Fruit fly (Drosophila melanogaster) whole organism, pupa: ENCODE measurements around the gene Pos.
A peak's percentile ranks its signal among the peaks of the same experiment; 100 is the strongest.

ENCODE experiments used
- CG10348 ChIP-seq: fragments of 200-800 bp; sonication (Bioruptor generic); IDR thresholded peaks from 2 replicates; pipeline ENCODE4 v1.3.6; 2022; ENCODE audit warnings: missing biosample characterization, missing genetic modification characterization
- CG12605 ChIP-seq: fragments of 200-800 bp; sonication (Bioruptor generic); IDR thresholded peaks from 2 replicates; pipeline ENCODE4 v1.3.6; 2022; ENCODE audit warnings: missing biosample characterization, missing genetic modification characterization
- CG13204 ChIP-seq: fragments of 200-800 bp; sonication (Bioruptor generic); optimal IDR thresholded peaks from 2 replicates; lab custom pipeline; 2018; ENCODE audit warnings: missing biosample characterization, mild to moderate bottlenecking, missing genetic modification characterization, moderate library complexity
- CG14655 ChIP-seq: fragments of 200-800 bp; sonication (Bioruptor generic); optimal IDR thresholded peaks from 3 replicates; lab custom pipeline; 2017; ENCODE audit warnings: mild to moderate bottlenecking, missing biosample characterization, missing genetic modification reagents, missing genetic modification characterization
- CG15710 ChIP-seq: fragments of 200-800 bp; sonication (Bioruptor generic); optimal IDR thresholded peaks from 2 replicates; lab custom pipeline; 2018; ENCODE audit warnings: missing biosample characterization, mild to moderate bottlenecking, missing genetic modification characterization, moderate library complexity
- CG17806 ChIP-seq: fragments of 200-800 bp; sonication (Bioruptor generic); optimal IDR thresholded peaks from 2 replicates; lab custom pipeline; 2018; ENCODE audit warnings: missing biosample characterization, mild to moderate bottlenecking, missing genetic modification characterization, moderate library complexity
- CG32121 ChIP-seq: fragments of 200-800 bp; sonication (Bioruptor generic); IDR thresholded peaks from 2 replicates; pipeline ENCODE4 v1.3.6; 2022; ENCODE audit warnings: missing biosample characterization, missing genetic modification characterization
- CG34367 ChIP-seq: fragments of 200-800 bp; sonication (Bioruptor generic); optimal IDR thresholded peaks from 2 replicates; lab custom pipeline; 2018; ENCODE audit warnings: missing biosample characterization, mild to moderate bottlenecking, missing genetic modification characterization
- CG4496 ChIP-seq: fragments of 200-800 bp; sonication (Bioruptor generic); IDR thresholded peaks from 3 replicates; pipeline ENCODE4 v1.3.6; 2022; ENCODE audit warnings: missing biosample characterization, missing genetic modification characterization
- CG8159 ChIP-seq: fragments of 200-800 bp; sonication (Bioruptor generic); optimal IDR thresholded peaks from 3 replicates; lab custom pipeline; 2018; ENCODE audit warnings: missing biosample characterization, mild to moderate bottlenecking, missing genetic modification characterization, moderate library complexity
- CG8301 ChIP-seq: fragments of 200-800 bp; sonication (Bioruptor generic); optimal IDR thresholded peaks from 2 replicates; lab custom pipeline; 2018; ENCODE audit warnings: missing biosample characterization, mild to moderate bottlenecking, missing genetic modification characterization
- CG9948 ChIP-seq: fragments of 200-800 bp; sonication (Bioruptor generic); optimal IDR thresholded peaks from 2 replicates; lab custom pipeline; 2018; ENCODE audit warnings: missing biosample characterization, mild to moderate bottlenecking, missing genetic modification characterization, moderate library complexity
- D1 ChIP-seq: fragments of 200-800 bp; sonication (Bioruptor generic); optimal IDR thresholded peaks from 2 replicates; lab custom pipeline; 2018; ENCODE audit warnings: missing biosample characterization, mild to moderate bottlenecking, missing genetic modification characterization, moderate library complexity
- EcR ChIP-seq: fragments of 200-800 bp; sonication (Bioruptor generic); optimal IDR thresholded peaks from 3 replicates; lab custom pipeline; 2019; ENCODE audit warnings: missing biosample characterization, missing genetic modification characterization, mild to moderate bottlenecking, moderate library complexity, missing genetic modification reagents
- Ets98B ChIP-seq: fragments of 200-800 bp; sonication (Bioruptor generic); IDR thresholded peaks from 2 replicates; pipeline ENCODE4 v1.3.6; 2022; ENCODE audit warnings: missing biosample characterization, missing genetic modification characterization
- Pif1A ChIP-seq: fragments of 200-800 bp; sonication (Bioruptor generic); optimal IDR thresholded peaks from 3 replicates; lab custom pipeline; 2016; ENCODE audit warnings: missing biosample characterization, missing genetic modification characterization
- Pif1B ChIP-seq: fragments of 200-800 bp; sonication (Bioruptor generic); optimal IDR thresholded peaks from 3 replicates; lab custom pipeline; 2016; ENCODE audit warnings: missing biosample characterization, missing genetic modification characterization
- Snoo ChIP-seq: fragments of 200-800 bp; sonication (Bioruptor generic); optimal IDR thresholded peaks from 3 replicates; lab custom pipeline; 2017; ENCODE audit warnings: missing biosample characterization, mild to moderate bottlenecking, missing genetic modification characterization, inconsistent platforms
- fd96Ca ChIP-seq: fragments of 200-800 bp; sonication (Bioruptor generic); IDR thresholded peaks from 3 replicates; pipeline ENCODE4 v1.3.6; 2022; ENCODE audit warnings: missing biosample characterization, missing genetic modification characterization
- gl ChIP-seq: fragments of 200-800 bp; sonication (Bioruptor generic); optimal IDR thresholded peaks from 2 replicates; lab custom pipeline; 2018; ENCODE audit warnings: missing biosample characterization, mild to moderate bottlenecking, missing genetic modification characterization
- rn ChIP-seq: fragments of 200-800 bp; sonication (Bioruptor generic); IDR thresholded peaks from 2 replicates; pipeline ENCODE4 v1.3.6; 2022; ENCODE audit warnings: missing biosample characterization, missing genetic modification characterization

Gene Pos

dm6 chr3R:32032885-32033284 lies 5.2 kb upstream of the Pos start:
- TF ChIP-seq Pif1B (GFP tag; lab: Kevin White, UChicago) (peak; percentile 14), CG9948 (tag; lab: Kevin White, UChicago) (no peak), D1 (tag; lab: Kevin White, UChicago) (no peak), CG14655 (GFP tag; lab: Kevin White, UChicago) (peak; percentile 26), CG32121 (GFP tag; lab: Robert Waterston, UW) (0 out of 2 replicates have a peak, but pooled peaks have one; percentile 28), CG12605 (GFP tag; lab: Robert Waterston, UW) (no peak), CG8159 (tag; lab: Kevin White, UChicago) (peak; percentile 6)

DNA sequence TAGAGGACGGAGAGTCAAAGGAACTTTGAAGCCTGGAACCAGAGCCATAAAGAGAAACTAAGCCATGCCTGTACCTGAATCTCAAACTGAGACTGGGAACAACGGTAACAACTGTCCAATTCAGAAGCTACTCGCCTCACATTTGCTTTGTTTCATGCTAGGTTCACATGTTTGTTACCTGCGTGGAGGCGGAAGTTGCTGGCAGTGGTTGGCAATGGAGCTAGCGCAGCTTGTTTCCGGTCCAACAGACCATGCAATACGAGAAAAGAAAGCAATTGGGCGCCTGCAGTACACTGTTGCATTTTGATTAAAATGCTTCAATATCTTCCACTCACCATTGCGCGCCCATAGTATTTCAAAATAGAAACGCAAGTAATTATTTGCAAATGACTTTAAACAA lies 5.6 kb downstream of the Pos start:
- TF ChIP-seq CG17806 (tag; lab: Kevin White, UChicago): no peak

DNA sequence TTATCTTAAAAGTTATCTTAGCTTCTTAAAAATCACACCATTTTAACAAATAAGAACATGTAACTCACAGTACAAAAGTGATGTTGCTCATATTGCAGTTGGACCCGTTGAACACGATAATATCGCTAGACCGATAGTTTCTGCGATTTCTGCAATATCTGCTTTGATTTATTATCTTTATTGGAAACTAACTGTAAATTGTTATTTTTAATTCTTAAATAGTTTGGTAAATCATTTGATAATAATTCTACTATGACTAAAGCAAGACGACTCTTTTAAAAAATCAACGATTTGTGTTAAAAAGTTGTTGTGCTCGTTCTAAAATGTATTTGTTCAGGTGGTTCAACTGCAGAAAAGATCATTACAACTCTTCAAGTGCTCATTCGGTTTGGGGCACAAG lies 8.5 kb downstream of the Pos start:
- TF ChIP-seq CG17806 (tag; lab: Kevin White, UChicago) (no peak), CG34367 (no peak), CG15710 (tag; lab: Kevin White, UChicago) (no peak), Pif1A (GFP tag; lab: Kevin White, UChicago) (no peak), CG8301 (no peak), CG4496 (GFP tag; lab: Robert Waterston, UW) (no peak)

dm6 chr3R:32050685-32051084 lies 12.6 kb downstream of the Pos start:
- no peak for TF ChIP-seq CG34367
- TF ChIP-seq rn (GFP tag; lab: Robert Waterston, UW): no peak
- no peak for TF ChIP-seq CG32121 (GFP tag; lab: Robert Waterston, UW)
- no peak for TF ChIP-seq EcR (GFP tag; lab: Kevin White, UChicago)

- TF ChIP-seq CG34367 (no peak), CG9948 (tag; lab: Kevin White, UChicago) (peak; percentile 7)
Observed at dm6 chr3R:32051782-32052503, 13.8 kb downstream of the Pos start, which contains the start of the genes krz and mod. krz (minus strand) TSS chr3R:32051993. mod (plus strand) TSS chr3R:32052060.

DNA sequence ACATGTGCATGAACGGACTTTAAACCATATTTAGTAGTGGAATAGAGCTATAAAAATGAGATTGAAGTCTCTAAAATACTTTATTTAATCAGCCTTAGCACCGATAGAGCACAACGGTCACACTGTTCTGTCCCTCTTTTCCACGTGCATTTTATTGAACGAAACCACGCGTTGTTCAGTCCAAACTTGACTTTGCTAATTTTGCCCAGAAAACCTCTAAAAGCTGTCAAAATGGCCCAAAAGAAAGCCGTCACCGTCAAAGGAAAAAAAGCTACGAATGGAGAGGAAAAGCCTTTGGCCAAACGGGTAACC lies 14.3 kb downstream of the Pos start:
- TF ChIP-seq CG9948 (tag; lab: Kevin White, UChicago) (no peak), gl (tag; lab: Kevin White, UChicago) (no peak), CG12605 (GFP tag; lab: Robert Waterston, UW) (no peak), Snoo (tag; lab: Kevin White, UChicago) (no peak), Ets98B (GFP tag; lab: Robert Waterston, UW) (no peak), CG15710 (tag; lab: Kevin White, UChicago) (no peak), rn (GFP tag; lab: Robert Waterston, UW) (no peak), CG10348 (GFP tag; lab: Robert Waterston, UW) (no peak), CG4496 (GFP tag; lab: Robert Waterston, UW) (no peak), CG34367 (no peak), CG14655 (GFP tag; lab: Kevin White, UChicago) (no peak), fd96Ca (GFP tag; lab: Robert Waterston, UW) (no peak), CG13204 (GFP tag; lab: Kevin White, UChicago) (no peak), Pif1B (GFP tag; lab: Kevin White, UChicago) (no peak), CG17806 (tag; lab: Kevin White, UChicago) (no peak), Pif1A (GFP tag; lab: Kevin White, UChicago) (no peak)

DNA sequence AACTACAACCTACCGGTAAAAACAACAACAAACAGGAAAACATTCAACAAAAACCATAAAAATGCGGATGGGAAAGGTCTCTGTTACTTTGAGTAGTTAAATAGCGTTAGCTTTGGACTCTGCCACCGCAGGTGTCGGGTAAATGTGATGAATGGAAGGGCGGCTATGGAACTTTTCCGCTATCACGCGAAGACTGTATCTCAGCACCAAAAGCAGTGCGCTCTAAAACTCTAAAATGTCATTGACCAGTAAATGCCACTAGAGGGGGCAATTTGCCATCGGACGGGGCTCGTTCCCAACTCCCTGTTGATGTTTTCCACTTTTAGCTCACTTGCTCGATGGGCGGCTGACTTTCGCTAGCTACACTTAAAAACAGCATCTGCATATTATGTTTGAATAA lies 22.1 kb downstream of the Pos start:
- TF ChIP-seq CG8301: no peak
- no peak for TF ChIP-seq Snoo (tag; lab: Kevin White, UChicago)
- TF ChIP-seq Pif1A (GFP tag; lab: Kevin White, UChicago): no peak
- TF ChIP-seq CG17806 (tag; lab: Kevin White, UChicago): no peak

DNA sequence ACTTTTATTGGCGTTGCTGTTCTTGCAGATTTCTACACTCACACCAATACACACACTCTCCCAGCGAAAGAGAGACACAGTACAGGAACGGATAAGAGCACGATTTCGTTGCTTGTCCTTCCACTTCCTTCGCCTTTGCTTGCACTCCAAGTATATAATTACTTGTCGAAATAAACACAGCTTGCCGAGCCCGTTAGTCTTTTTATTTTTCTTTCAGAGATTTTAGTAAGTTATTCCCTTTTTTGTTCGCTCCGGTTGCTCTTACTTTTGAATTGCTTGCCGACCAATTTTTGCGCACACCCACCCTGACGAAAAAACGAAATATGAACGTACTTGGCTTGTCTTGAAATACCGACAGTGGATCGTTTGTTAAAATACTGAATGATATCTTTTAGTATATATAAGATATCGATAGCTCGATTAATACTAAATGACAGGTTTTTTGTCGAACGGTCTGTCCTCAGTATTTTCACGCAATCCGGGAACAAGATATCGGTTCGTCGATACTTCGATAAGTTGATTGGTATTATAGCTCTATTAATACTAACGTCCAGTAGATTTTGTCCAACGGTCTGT lies 30.1 kb downstream of the Pos start, which contains the start of gene Map205:
TSS of gene Map205 (minus strand) at position 332 of the 576 bp plus-strand sequence.
- no peak for TF ChIP-seq CG4496 (GFP tag; lab: Robert Waterston, UW)
- no peak for TF ChIP-seq CG32121 (GFP tag; lab: Robert Waterston, UW)
- no peak for TF ChIP-seq CG12605 (GFP tag; lab: Robert Waterston, UW)
- TF ChIP-seq CG14655 (GFP tag; lab: Kevin White, UChicago): no peak
- peak; percentile 3 for TF ChIP-seq Snoo (tag; lab: Kevin White, UChicago)
- no peak for TF ChIP-seq rn (GFP tag; lab: Robert Waterston, UW)
- no peak for TF ChIP-seq CG34367
- peak; percentile 47 for TF ChIP-seq Pif1A (GFP tag; lab: Kevin White, UChicago)
- peak; percentile 19 for TF ChIP-seq EcR (GFP tag; lab: Kevin White, UChicago)
- peak; percentile 4 for TF ChIP-seq CG15710 (tag; lab: Kevin White, UChicago)
- TF ChIP-seq fd96Ca (GFP tag; lab: Robert Waterston, UW): no peak
- peak; percentile 60 for TF ChIP-seq Pif1B (GFP tag; lab: Kevin White, UChicago)
